Worm (Caenorhabditis elegans): ENCODE results near the gene T23F11.2.

Gene T23F11.2

DNA sequence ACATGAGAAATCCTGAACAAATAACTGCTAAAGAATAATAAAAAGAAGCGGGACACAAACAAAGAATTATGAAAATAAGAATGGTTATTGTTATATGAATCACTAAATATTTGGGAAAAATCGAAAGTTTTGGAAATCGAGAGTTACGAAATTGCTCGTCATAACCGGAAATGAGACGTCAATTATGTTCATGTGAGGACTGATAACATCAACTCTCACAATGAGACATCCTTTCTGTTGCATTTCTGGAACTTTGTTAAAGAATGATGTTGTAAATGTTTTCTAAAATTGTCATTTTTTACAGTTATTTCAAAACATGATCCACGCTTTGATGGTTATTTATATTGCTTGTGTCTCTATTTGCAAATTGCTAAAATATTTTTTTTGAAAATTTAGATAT is 7.4 kb downstream of the T23F11.2 start, which contains the start of gene T23F11.6:
Gene T23F11.6, minus strand, starts transcription at position 45 of the 400 bp plus-strand sequence.
- TF ChIP-seq lir-3 (tag; optimal IDR thresholded peaks at IDR 0.05; ENCODE audit: poor library complexity) (no peak), ama-1 (optimal IDR thresholded peaks at IDR 0.05) (no peak), mep-1 (tag; optimal IDR thresholded peaks at IDR 0.05) (no peak), efl-1 (optimal IDR thresholded peaks at IDR 0.05) (no peak), efl-1 (GFP tag; optimal IDR thresholded peaks at IDR 0.05 in 1 of 2) (no peak), C34B4.2 (tag; optimal IDR thresholded peaks at IDR 0.05) (no peak), nhr-11 (tag; optimal IDR thresholded peaks at IDR 0.05) (no peak), aha-1 (tag; optimal IDR thresholded peaks at IDR 0.05) (no peak)

DNA sequence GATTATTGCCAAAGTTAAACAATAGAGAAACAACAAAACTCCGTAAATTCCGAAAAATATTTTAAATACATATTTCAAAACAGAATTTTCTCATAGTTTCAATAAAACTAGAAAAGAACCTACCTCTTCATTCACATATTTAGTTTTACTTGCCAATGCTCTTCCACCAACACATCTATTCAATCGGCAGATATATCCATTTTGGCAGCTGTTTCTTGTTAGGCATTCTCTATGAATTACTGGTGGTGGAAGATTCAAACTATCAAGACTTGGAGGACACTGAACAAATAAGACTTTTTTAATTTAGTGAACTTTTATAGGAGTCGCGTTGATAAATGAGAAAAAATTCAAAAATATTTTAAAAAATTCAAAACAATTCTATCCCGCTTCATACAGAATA is 8.0 kb downstream of the T23F11.2 start:
- TF ChIP-seq fkh-4 (tag; optimal IDR thresholded peaks at IDR 0.05; ENCODE audit: borderline replicate concordance) = peak; percentile 71
- TF ChIP-seq fos-1 (tag; optimal IDR thresholded peaks at IDR 0.05) = no peak
- peak; percentile 94 for TF ChIP-seq dsc-1 (tag; optimal IDR thresholded peaks at IDR 0.05)
- TF ChIP-seq hlh-17 (GFP tag; optimal IDR thresholded peaks at IDR 0.05; ENCODE audit: borderline replicate concordance) = no peak

DNA sequence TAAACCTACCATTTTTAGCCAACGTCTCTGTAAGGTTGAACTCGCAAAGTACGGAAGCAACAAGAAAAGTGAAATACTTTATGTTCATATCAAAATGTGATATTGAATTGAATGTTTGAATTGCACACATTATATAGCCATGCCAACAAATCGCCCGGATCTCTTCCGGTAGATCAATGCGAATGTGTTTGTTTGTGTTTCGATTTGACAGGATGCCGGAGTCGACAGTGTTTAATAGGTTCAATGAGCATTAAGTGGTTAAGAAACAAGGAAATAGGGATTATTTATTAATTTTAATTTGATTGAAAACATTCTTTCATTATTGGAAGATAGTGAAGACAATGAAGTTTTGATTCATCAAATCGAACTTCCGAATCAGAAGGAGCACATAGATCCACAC is 9.1 kb downstream of the T23F11.2 start, which contains the start of gene pqn-29:
Gene pqn-29, minus strand, starts transcription at position 101 of the 400 bp plus-strand sequence.
- TF ChIP-seq lin-35 (GFP tag; optimal IDR thresholded peaks at IDR 0.05) = no peak
- no peak for TF ChIP-seq mep-1 (tag; optimal IDR thresholded peaks at IDR 0.05)
- TF ChIP-seq hpl-2 (GFP tag; optimal IDR thresholded peaks at IDR 0.05) = no peak
- TF ChIP-seq aha-1 (tag; optimal IDR thresholded peaks at IDR 0.05) = no peak
- TF ChIP-seq fkh-8 (tag; optimal IDR thresholded peaks at IDR 0.05) = no peak
- TF ChIP-seq vab-15 (tag; optimal IDR thresholded peaks at IDR 0.05) = no peak
- TF ChIP-seq irx-1 (tag; optimal IDR thresholded peaks at IDR 0.05) = no peak
- no peak for TF ChIP-seq efl-1 (optimal IDR thresholded peaks at IDR 0.05)
- TF ChIP-seq efl-1 (GFP tag; optimal IDR thresholded peaks at IDR 0.05 in 1 of 2) = no peak
- no peak for TF ChIP-seq ztf-11 (tag; optimal IDR thresholded peaks at IDR 0.05)
- no peak for TF ChIP-seq zag-1 (tag; optimal IDR thresholded peaks at IDR 0.05)
- TF ChIP-seq unc-30 (tag; optimal IDR thresholded peaks at IDR 0.05) = no peak

DNA sequence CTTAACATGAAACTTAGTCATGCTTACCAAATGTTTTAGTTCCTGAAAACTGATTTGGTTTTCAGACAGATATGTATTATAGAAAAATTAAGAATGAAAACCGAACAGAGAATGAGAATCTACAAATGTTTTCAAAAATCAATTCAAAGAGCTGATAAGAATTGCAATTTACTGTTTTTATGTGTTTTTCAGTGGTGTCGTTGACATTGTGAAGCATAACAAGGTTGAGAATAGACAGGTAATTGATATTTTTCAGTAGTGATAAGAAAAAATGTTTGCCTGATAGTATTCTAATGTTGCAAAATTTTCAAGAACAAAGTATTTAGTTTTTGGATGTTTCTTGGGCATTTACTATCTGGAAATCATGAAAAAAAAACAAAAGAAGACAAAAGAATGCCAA is 12.0 kb downstream of the T23F11.2 start, which contains the start of gene pfas-1:
Gene pfas-1, minus strand, starts transcription at position 49 of the 400 bp plus-strand sequence.
- TF ChIP-seq nhr-28 (tag; optimal IDR thresholded peaks at IDR 0.05) (no peak), elt-2 (tag; optimal IDR thresholded peaks at IDR 0.05) (peak; percentile 21), ets-5 (GFP tag; IDR thresholded peaks at IDR 0.05) (no peak), tlp-1 (tag; optimal IDR thresholded peaks at IDR 0.05) (peak; percentile 41), ceh-90 (tag; optimal IDR thresholded peaks at IDR 0.05) (no peak), fkh-4 (tag; optimal IDR thresholded peaks at IDR 0.05; ENCODE audit: borderline replicate concordance) (no peak), aha-1 (tag; optimal IDR thresholded peaks at IDR 0.05) (no peak)

DNA sequence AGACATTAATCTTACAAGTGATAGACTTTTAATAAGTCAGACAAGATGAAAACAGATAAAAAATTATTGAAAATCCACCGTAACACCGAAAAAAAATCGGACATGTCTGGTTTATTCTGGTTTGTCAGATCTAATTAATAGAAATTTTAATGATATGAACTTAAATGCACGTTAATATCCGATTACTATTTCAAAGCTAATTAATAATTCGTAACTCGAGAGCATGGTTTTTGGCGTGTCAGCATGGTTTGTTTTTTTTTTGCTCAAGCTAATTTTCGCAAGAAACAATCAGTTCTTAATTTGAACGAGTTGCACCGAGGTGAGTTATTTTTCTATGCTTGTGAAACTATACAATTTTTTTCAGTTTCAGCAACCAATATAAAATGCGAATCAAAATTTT is 20.4 kb downstream of the T23F11.2 start, which contains the start of gene clec-153:
Gene clec-153, plus strand, starts transcription at position 301 of the 400 bp plus-strand sequence.
- TF ChIP-seq ceh-63 (GFP tag; optimal IDR thresholded peaks at IDR 0.05) = no peak
- TF ChIP-seq pqm-1 (tag; optimal IDR thresholded peaks at IDR 0.05) = no peak
- TF ChIP-seq isw-1 (GFP tag; IDR thresholded peaks at IDR 0.05) = no peak
- no peak for TF ChIP-seq nhr-11 (tag; optimal IDR thresholded peaks at IDR 0.05)
- no peak for TF ChIP-seq mep-1 (tag; optimal IDR thresholded peaks at IDR 0.05)
- TF ChIP-seq sup-37 (GFP tag; optimal IDR thresholded peaks at IDR 0.05) = no peak

DNA sequence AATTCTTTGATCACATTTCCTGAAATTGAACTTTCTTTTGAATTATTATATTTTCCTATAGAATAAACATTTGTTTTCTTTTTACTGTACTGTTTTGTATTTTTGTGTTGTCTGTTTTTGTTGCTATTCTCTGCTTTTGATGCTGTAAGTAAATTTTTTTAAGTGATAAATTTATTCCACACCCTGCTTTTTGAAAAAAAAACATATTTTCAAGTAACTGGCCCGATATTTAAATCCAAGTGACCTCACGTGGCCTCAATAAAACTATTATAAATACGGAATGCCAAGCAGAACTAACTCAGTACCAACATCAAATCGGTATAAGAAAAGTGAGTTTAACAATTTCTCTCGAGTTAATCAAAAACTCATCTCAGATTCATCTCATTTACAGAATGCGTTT is 27.1 kb downstream of the T23F11.2 start, which contains the start of gene clec-151:
Gene clec-151, plus strand, starts transcription at position 301 of the 400 bp plus-strand sequence.
- TF ChIP-seq nhr-20 (tag; optimal IDR thresholded peaks at IDR 0.05) (no peak), hlh-4 (tag; optimal IDR thresholded peaks at IDR 0.05) (no peak), irx-1 (tag; optimal IDR thresholded peaks at IDR 0.05) (no peak), sox-4 (tag; optimal IDR thresholded peaks at IDR 0.05) (no peak), dpl-1 (GFP tag; optimal IDR thresholded peaks at IDR 0.05) (no peak)

Measured in whole organism, L1 larva.